Worm (Caenorhabditis elegans): ENCODE measurements around the gene T04C9.3.

The T04C9.3 gene

DNA sequence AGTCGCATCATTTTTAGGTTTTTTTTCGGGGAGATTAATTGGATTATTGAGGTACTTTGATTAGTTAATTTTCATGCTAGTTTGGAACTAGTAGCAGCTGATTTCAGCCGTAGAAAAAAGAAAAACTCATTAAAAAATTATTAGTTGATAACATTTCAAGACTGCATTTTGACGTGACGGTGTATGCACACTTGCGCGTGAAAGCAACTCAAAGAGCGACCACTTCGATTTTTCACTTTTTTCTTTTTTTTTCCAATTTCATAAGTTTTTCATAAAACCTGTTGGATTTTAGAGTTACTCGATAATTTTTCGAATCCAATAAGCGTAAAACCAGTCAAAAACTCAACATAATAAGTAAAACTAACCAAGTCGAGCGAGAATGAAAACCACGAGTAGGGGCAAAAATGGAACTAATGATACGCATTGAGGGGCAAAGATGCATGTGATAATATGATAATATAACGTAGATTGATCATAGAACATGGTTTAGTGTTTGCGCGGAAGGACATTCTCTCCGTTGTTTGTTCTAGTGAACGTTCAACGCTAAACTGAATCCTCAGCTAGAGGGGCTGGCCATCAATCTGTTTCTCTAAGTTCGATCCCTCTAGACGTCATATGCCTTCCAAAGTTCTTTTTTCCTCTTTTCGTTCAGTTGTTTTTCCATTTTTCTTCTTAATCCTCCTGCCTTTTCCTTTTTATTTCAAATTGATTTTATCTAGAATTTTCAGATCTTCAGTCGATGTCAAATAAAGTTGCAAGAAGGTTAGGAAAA, 37.1 kb upstream of the T04C9.3 start, which contains the start of the genes F25B5.6 and F25B5.3:
Gene F25B5.6 (minus strand): TSS at position 572 of the 772 bp plus-strand sequence.
Gene F25B5.3 (plus strand): TSS at position 722 of the 772 bp plus-strand sequence.
- no peak for TF ChIP-seq klf-2 (GFP tag; conservative IDR thresholded peaks at IDR 0.05)
- TF ChIP-seq flt-1 (GFP tag; IDR thresholded peaks at IDR 0.05) = no peak
- no peak for TF ChIP-seq tab-1 (GFP tag; IDR thresholded peaks at IDR 0.05)
- no peak for TF ChIP-seq cog-1 (tag; optimal IDR thresholded peaks at IDR 0.05)

DNA sequence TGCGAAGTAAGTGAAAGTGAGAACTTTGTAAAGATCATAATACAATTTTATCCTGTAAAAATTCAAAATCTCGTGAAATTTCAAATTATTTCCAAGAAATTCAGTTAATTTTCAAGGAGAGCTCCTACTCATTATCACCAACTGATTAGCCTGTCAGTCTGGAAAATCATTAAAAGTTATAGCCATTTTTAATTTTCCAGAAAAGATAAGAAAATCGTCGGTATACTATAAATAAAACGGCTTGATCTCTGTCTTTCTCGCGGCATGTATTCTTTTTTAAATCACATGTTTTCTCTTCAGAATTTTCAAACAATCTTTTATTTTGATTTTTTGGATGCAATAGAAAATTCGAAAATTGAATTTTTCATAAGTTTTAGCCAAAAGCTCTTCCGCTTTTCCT, 36.5 kb upstream of the T04C9.3 start:
- TF ChIP-seq ztf-23 (GFP tag; IDR thresholded peaks at IDR 0.05) (no peak), med-1 (GFP tag; optimal IDR thresholded peaks at IDR 0.05; ENCODE audit: insufficient read depth) (no peak), T22C8.4 (GFP tag; IDR thresholded peaks at IDR 0.05) (no peak), ref-1 (GFP tag; conservative IDR thresholded peaks at IDR 0.05) (no peak), klf-2 (GFP tag; conservative IDR thresholded peaks at IDR 0.05) (no peak), cog-1 (tag; optimal IDR thresholded peaks at IDR 0.05) (no peak), tab-1 (GFP tag; IDR thresholded peaks at IDR 0.05) (no peak), flt-1 (GFP tag; IDR thresholded peaks at IDR 0.05) (no peak), ztf-29 (GFP tag; IDR thresholded peaks at IDR 0.05) (no peak)

DNA sequence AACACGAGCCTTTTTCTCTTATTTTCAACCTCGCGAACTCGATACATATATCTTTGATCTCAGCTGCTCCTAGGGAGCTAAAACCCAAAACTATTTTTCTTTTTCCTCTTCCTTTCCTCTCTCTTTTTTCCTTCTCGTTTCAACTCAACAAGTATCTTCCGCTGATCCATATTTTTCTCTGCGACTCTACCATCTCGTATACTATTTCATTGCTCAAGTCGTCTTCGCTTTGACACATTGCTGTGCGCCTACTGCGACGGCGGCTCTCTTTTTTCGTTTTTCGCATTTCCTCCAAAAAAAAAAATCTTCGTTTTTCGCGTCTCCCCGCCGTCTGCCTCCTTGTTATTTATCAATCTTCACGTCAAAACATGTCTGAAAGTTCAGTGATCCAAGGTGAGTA, 35.6 kb upstream of the T04C9.3 start:
- TF ChIP-seq ztf-23 (GFP tag; IDR thresholded peaks at IDR 0.05) (no peak), cog-1 (tag; optimal IDR thresholded peaks at IDR 0.05) (no peak), ztf-29 (GFP tag; IDR thresholded peaks at IDR 0.05) (no peak), flt-1 (GFP tag; IDR thresholded peaks at IDR 0.05) (no peak), klf-2 (GFP tag; conservative IDR thresholded peaks at IDR 0.05) (no peak), ref-1 (GFP tag; conservative IDR thresholded peaks at IDR 0.05) (no peak), med-1 (GFP tag; optimal IDR thresholded peaks at IDR 0.05; ENCODE audit: insufficient read depth) (no peak), T22C8.4 (GFP tag; IDR thresholded peaks at IDR 0.05) (no peak), tab-1 (GFP tag; IDR thresholded peaks at IDR 0.05) (no peak)

DNA sequence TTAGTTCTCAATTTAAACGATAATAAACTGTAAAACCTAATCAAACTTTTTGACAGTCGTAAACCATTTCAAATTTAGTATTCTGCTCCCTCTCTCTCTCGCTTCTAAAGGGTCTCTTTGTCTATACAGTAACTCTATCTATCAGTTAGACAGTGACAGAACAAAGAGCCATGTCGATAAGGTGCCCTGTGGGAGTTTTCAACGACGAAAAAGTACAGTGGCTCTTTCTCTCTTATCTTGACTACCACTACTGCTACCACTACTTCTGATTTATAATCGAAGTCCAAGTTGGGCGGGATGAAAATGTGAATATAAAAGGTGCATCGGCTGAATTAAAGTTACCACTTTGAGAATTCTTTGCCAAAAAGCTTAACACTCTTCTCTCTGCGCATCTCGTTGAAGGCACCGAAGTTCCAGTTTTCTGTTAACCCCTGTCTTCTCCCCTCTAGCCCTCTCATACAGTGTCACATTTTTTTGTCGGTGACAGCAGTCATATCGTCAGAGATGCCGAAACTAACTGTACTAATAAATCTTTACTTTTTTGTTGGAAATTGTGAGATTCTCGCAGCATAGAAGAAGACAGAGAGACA, 34.6 kb upstream of the T04C9.3 start:
- TF ChIP-seq T22C8.4 (GFP tag; IDR thresholded peaks at IDR 0.05) = no peak
- TF ChIP-seq ztf-29 (GFP tag; IDR thresholded peaks at IDR 0.05) = no peak
- TF ChIP-seq ztf-23 (GFP tag; IDR thresholded peaks at IDR 0.05) = no peak
- TF ChIP-seq tab-1 (GFP tag; IDR thresholded peaks at IDR 0.05) = no peak
- TF ChIP-seq ref-1 (GFP tag; conservative IDR thresholded peaks at IDR 0.05) = no peak
- TF ChIP-seq med-1 (GFP tag; optimal IDR thresholded peaks at IDR 0.05; ENCODE audit: insufficient read depth) = no peak
- no peak for TF ChIP-seq klf-2 (GFP tag; conservative IDR thresholded peaks at IDR 0.05)
- TF ChIP-seq flt-1 (GFP tag; IDR thresholded peaks at IDR 0.05) = no peak
- TF ChIP-seq cog-1 (tag; optimal IDR thresholded peaks at IDR 0.05) = no peak

DNA sequence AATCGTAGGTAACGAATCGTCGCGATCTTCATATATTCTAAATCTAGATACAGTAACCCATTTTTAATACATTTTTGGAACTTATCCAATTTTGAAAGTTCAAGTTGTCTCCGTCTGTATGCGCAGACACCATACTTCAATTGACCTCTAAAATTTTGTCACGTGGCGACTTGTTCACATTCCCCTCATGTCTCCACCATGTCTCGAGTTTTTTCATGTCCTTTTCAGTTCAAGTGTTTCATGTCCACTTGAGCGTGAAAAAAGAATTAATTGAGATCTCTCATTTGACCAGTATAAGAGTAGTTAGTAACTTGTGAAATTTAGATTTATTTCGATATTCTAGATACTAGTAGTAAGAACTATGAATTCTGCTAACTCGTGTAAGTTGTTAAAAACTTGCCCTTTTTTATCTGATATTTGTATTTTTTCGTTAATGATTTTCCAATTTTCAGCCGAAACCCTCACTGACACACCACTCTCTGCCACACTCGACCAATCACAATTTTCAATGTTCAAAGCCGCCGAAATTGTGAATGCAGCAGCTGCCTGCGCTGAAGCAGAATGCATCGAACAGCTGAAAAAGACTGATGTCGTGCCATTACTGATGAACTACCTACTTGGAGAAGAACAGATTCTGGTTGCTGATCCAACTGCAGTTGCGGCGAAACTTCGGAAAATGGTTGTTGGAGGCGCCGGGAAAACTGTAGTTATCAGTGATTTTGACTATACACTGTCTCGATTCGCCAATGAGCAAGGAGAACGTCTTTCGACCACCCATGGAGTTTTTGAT, 33.7 kb upstream of the T04C9.3 start:
- no peak for TF ChIP-seq cog-1 (tag; optimal IDR thresholded peaks at IDR 0.05)
- no peak for TF ChIP-seq ztf-23 (GFP tag; IDR thresholded peaks at IDR 0.05)
- TF ChIP-seq flt-1 (GFP tag; IDR thresholded peaks at IDR 0.05) = no peak
- no peak for TF ChIP-seq ztf-29 (GFP tag; IDR thresholded peaks at IDR 0.05)
- TF ChIP-seq T22C8.4 (GFP tag; IDR thresholded peaks at IDR 0.05) = no peak
- TF ChIP-seq ref-1 (GFP tag; conservative IDR thresholded peaks at IDR 0.05) = no peak
- no peak for TF ChIP-seq med-1 (GFP tag; optimal IDR thresholded peaks at IDR 0.05; ENCODE audit: insufficient read depth)
- no peak for TF ChIP-seq tab-1 (GFP tag; IDR thresholded peaks at IDR 0.05)
- TF ChIP-seq klf-2 (GFP tag; conservative IDR thresholded peaks at IDR 0.05) = no peak

DNA sequence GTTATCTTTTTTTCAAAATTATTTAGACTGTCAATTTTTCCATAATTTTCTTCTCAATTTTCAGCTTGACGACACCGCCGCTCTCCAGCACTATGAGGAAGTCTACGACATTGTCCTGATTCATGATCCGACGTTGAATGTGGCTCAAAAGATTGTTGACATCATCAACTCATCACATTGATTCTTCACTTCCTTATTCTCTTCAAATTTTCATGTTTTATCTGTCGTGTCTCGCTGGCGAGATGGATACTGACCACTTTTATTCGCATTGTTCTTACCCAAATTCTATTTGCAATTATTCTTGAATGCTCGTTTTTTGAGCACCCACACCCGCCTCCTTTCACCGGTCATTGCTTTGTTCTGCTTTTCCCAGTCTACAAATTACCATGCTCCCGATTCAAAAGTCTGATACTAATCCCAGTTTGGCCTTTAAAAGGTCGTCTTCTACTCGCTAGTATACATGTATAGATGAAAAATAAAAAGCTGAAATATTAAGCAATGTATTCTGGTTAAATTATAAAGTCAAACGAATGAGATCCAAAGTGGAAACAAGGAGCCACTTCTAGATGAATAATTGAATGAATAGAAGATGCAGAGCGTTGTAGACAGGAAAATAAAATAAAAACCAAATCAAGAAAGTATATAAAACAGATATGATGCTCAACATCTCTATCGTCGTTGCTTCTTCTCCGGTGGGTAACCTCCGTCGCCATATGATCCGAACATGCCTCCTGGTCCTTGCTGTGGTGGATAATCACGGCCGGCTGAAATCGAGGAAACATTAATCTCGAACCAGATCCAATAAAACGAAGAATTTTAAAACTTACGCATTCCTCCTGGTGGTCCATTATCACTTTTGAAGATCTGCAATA, 32.2 kb upstream of the T04C9.3 start:
- TF ChIP-seq klf-2 (GFP tag; conservative IDR thresholded peaks at IDR 0.05) (no peak), flt-1 (GFP tag; IDR thresholded peaks at IDR 0.05) (no peak), ztf-23 (GFP tag; IDR thresholded peaks at IDR 0.05) (no peak)

DNA sequence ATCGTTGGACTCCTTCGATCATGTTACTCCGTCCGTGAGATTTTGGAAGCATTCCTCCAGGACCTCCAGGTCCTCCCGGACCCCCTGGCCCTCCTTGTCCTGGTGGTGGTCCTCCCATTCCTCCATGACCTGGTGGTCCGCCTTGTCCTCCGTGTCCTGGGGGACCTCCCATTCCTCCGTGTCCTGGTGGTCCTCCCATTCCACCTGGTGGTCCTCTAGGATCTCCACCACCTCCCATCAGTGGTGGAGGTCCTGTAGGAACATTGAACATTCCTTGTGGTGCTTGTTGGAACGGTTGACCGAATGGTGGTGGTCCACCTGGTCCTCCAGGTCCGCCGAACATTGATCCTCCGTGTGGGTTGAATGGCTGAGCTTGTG, 31.5 kb upstream of the T04C9.3 start:
- TF ChIP-seq ztf-29 (GFP tag; IDR thresholded peaks at IDR 0.05) = no peak
- 0 out of 2 replicates have a peak, but pooled peaks have one; percentile 56 for TF ChIP-seq tab-1 (GFP tag; IDR thresholded peaks at IDR 0.05)

DNA sequence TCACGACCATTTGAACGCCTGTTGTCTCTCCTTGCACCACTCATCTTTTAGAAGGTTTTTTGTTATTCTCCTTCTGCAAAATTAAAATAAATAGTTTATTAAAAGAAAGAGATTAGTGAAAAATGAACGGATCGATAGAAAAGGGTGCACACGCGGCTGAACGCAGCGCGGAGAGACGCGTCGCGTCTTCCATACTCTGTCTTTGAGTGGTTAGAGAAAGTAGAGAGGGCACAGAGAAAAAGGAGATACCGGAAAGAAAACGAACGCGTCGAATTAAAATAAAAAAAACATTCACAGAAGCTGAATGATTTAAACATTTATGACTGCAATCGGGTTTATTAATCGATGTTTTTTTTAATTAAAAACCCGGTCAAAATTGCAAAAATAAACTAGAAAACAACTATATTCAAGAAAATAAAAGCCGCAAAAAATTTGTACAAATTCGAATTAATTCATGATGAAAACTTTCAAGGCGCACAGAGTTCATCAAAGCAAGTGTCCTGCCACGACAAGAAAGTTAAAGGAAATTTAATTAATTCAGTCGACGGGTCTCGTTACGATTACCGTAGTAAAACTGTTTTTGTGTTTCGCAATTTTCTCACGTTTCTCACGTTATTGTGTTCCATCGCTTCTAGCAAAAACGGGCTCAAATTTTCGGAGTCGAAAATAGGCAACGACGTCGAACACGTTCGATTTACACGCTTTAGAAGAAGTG, 27.1 kb upstream of the T04C9.3 start, which contains the start of the genes nono-1 and nop-1:
Gene nono-1 (minus strand): TSS at position 75 of the 715 bp plus-strand sequence.
Gene nop-1 (plus strand): TSS at position 551 of the 715 bp plus-strand sequence.
- TF ChIP-seq tab-1 (GFP tag; IDR thresholded peaks at IDR 0.05) = no peak
- TF ChIP-seq flt-1 (GFP tag; IDR thresholded peaks at IDR 0.05) = peak; percentile 64; the same call in 1 of the 2 replicates

DNA sequence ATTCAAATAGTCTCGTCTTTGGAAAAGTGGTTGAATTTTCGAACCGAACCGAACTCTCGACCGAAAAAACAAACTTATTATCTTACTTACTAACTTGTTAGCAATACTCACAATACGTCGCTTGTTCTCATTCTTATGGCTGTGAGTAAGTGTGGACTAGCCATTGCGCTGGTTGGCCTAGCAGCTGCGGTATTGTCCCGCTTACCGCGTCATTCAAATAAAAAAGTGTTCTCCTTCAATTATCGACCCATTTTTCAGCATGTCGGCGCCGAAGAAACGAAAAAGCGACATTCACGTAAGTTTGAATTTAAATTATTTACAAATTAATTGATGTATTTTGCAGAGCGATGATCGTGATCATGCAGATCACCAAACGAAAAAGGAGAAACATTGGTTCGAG, 26.4 kb upstream of the T04C9.3 start:
- TF ChIP-seq klf-2 (GFP tag; conservative IDR thresholded peaks at IDR 0.05) (no peak), T22C8.4 (GFP tag; IDR thresholded peaks at IDR 0.05) (no peak), tab-1 (GFP tag; IDR thresholded peaks at IDR 0.05) (no peak), ztf-29 (GFP tag; IDR thresholded peaks at IDR 0.05) (no peak), flt-1 (GFP tag; IDR thresholded peaks at IDR 0.05) (no peak), med-1 (GFP tag; optimal IDR thresholded peaks at IDR 0.05; ENCODE audit: insufficient read depth) (no peak), ref-1 (GFP tag; conservative IDR thresholded peaks at IDR 0.05) (no peak), cog-1 (tag; optimal IDR thresholded peaks at IDR 0.05) (no peak), ztf-23 (GFP tag; IDR thresholded peaks at IDR 0.05) (no peak)
